Fruit fly (Drosophila melanogaster) whole organism, prepupa: ENCODE measurements around the gene CG10353.

Experiments
- Blimp-1 ChIP-seq: fragments of 200-800 bp; sonication (Bioruptor generic); optimal IDR thresholded peaks from 3 replicates; lab custom pipeline; 2017; ENCODE audit warnings: missing biosample characterization, missing genetic modification characterization, mild to moderate bottlenecking, moderate library complexity, missing genetic modification reagents
- CG10631 ChIP-seq: fragments of 200-800 bp; sonication (Bioruptor generic); optimal IDR thresholded peaks from 2 replicates; lab custom pipeline; 2016; ENCODE audit warnings: missing biosample characterization, missing genetic modification characterization
- CG10669 ChIP-seq: fragments of 200-800 bp; sonication (Bioruptor generic); optimal IDR thresholded peaks from 3 replicates; lab custom pipeline; 2018; ENCODE audit warnings: missing biosample characterization, mild to moderate bottlenecking, missing genetic modification characterization, moderate library complexity
- CG11294 ChIP-seq: fragments of 200-800 bp; sonication (Bioruptor generic); IDR thresholded peaks from 2 replicates; pipeline ENCODE4 v1.3.6; 2022; ENCODE audit warnings: missing biosample characterization, missing genetic modification characterization
- CG11762 ChIP-seq: fragments of 200-800 bp; sonication (Bioruptor generic); optimal IDR thresholded peaks from 3 replicates; lab custom pipeline; 2016; ENCODE audit warnings: missing biosample characterization, missing genetic modification characterization; ENCODE audit not compliant: insufficient read depth
- CG11902 ChIP-seq: fragments of 200-800 bp; sonication (Bioruptor generic); optimal IDR thresholded peaks from 3 replicates; lab custom pipeline; 2016; ENCODE audit warnings: missing biosample characterization, missing genetic modification characterization
- CG15336 ChIP-seq: fragments of 200-800 bp; sonication (Bioruptor generic); IDR thresholded peaks from 2 replicates; pipeline ENCODE4 v1.3.6; 2022; ENCODE audit warnings: missing biosample characterization, missing genetic modification characterization
- CG1621 ChIP-seq: fragments of 200-800 bp; sonication (Bioruptor generic); optimal IDR thresholded peaks from 3 replicates; lab custom pipeline; 2018; ENCODE audit warnings: missing biosample characterization, mild to moderate bottlenecking, missing genetic modification characterization
- CG16779 ChIP-seq: fragments of 200-800 bp; sonication (Bioruptor generic); optimal IDR thresholded peaks from 3 replicates; lab custom pipeline; 2017; ENCODE audit warnings: missing biosample characterization, mild to moderate bottlenecking, missing genetic modification characterization
- CG3032 ChIP-seq: fragments of 200-800 bp; optimal IDR thresholded peaks from 2 replicates; lab custom pipeline; 2019; ENCODE audit warnings: missing biosample characterization, mild to moderate bottlenecking, missing genetic modification characterization, moderate library complexity
- CG32006 ChIP-seq: fragments of 200-800 bp; sonication (Bioruptor generic); optimal IDR thresholded peaks from 3 replicates; lab custom pipeline; 2017; ENCODE audit warnings: missing biosample characterization, mild to moderate bottlenecking, missing genetic modification characterization
- CG34406 ChIP-seq: fragments of 200-800 bp; sonication (Bioruptor generic); optimal IDR thresholded peaks from 3 replicates; lab custom pipeline; 2016; ENCODE audit warnings: missing biosample characterization, missing genetic modification characterization
- CG3919 ChIP-seq: fragments of 200-800 bp; sonication (Bioruptor generic); optimal IDR thresholded peaks from 3 replicates; lab custom pipeline; 2016; ENCODE audit warnings: missing biosample characterization, missing genetic modification characterization
- CG4318 ChIP-seq: fragments of 200-800 bp; sonication (Bioruptor generic); optimal IDR thresholded peaks from 3 replicates; lab custom pipeline; 2017; ENCODE audit warnings: missing biosample characterization, mild to moderate bottlenecking, missing genetic modification characterization
- CG6163 ChIP-seq: fragments of 200-800 bp; sonication (Bioruptor generic); IDR thresholded peaks from 3 replicates; pipeline ENCODE4 v1.3.6; 2022; ENCODE audit warnings: missing biosample characterization, missing genetic modification characterization
- CG6276 ChIP-seq: fragments of 200-800 bp; sonication (Bioruptor generic); optimal IDR thresholded peaks from 2 replicates; lab custom pipeline; 2017; ENCODE audit warnings: missing biosample characterization, mild to moderate bottlenecking, missing genetic modification characterization
- CG6808 ChIP-seq: fragments of 200-800 bp; sonication (Bioruptor generic); optimal IDR thresholded peaks from 3 replicates; lab custom pipeline; 2017; ENCODE audit warnings: missing biosample characterization, missing genetic modification characterization, mild to moderate bottlenecking, moderate library complexity, missing genetic modification reagents
- CG6854 ChIP-seq: fragments of 200-800 bp; sonication (Bioruptor generic); optimal IDR thresholded peaks from 2 replicates; lab custom pipeline; 2017; ENCODE audit warnings: missing biosample characterization, mild to moderate bottlenecking, missing genetic modification characterization
- CG7368 ChIP-seq: fragments of 200-800 bp; sonication (Bioruptor generic); optimal IDR thresholded peaks from 3 replicates; lab custom pipeline; 2016; ENCODE audit warnings: missing biosample characterization, missing genetic modification characterization
- CG8119 ChIP-seq: fragments of 200-800 bp; sonication (Bioruptor generic); IDR thresholded peaks from 3 replicates; pipeline ENCODE4 v1.3.6; 2022; ENCODE audit warnings: missing biosample characterization, missing genetic modification characterization
- CG8319 ChIP-seq: fragments of 200-800 bp; sonication (Bioruptor generic); optimal IDR thresholded peaks from 3 replicates; lab custom pipeline; 2016; ENCODE audit warnings: missing biosample characterization, missing genetic modification characterization
- CG8632 ChIP-seq: fragments of 200-800 bp; sonication (Bioruptor generic); optimal IDR thresholded peaks from 3 replicates; lab custom pipeline; 2016; ENCODE audit warnings: missing biosample characterization, missing genetic modification characterization
- CG9139 ChIP-seq: fragments of 200-800 bp; sonication (Bioruptor generic); optimal IDR thresholded peaks from 3 replicates; lab custom pipeline; 2017; ENCODE audit warnings: missing biosample characterization, mild to moderate bottlenecking, missing genetic modification characterization
- Eip75B ChIP-seq: fragments of 200-800 bp; sonication (Bioruptor generic); optimal IDR thresholded peaks from 3 replicates; lab custom pipeline; 2016; ENCODE audit warnings: missing biosample characterization, missing genetic modification characterization
- Eip78C ChIP-seq: fragments of 200-800 bp; sonication (Bioruptor generic); peaks from one replicate; lab custom pipeline; 2016; ENCODE audit warnings: missing biosample characterization, missing genetic modification characterization
- Ets96B ChIP-seq: fragments of 200-800 bp; optimal IDR thresholded peaks from 2 replicates; lab custom pipeline; 2019; ENCODE audit warnings: missing biosample characterization, mild to moderate bottlenecking, missing genetic modification characterization, moderate library complexity
- Gug ChIP-seq: fragments of 200-800 bp; sonication (Bioruptor generic); IDR thresholded peaks from 2 replicates; pipeline ENCODE4 v1.3.6; 2022; ENCODE audit warnings: missing biosample characterization, missing genetic modification characterization
- Hr39 ChIP-seq: fragments of 200-800 bp; sonication (Bioruptor generic); optimal IDR thresholded peaks from 2 replicates; lab custom pipeline; 2016; ENCODE audit warnings: missing biosample characterization, missing genetic modification characterization
- Hr4 ChIP-seq: fragments of 200-800 bp; sonication (Bioruptor generic); optimal IDR thresholded peaks from 3 replicates; lab custom pipeline; 2016; ENCODE audit warnings: missing biosample characterization, missing genetic modification characterization
- Lpt ChIP-seq: fragments of 200-800 bp; sonication (Bioruptor generic); optimal IDR thresholded peaks from 3 replicates; lab custom pipeline; 2016; ENCODE audit warnings: missing biosample characterization, missing genetic modification characterization
- OdsH ChIP-seq: fragments of 200-800 bp; sonication (Bioruptor generic); optimal IDR thresholded peaks from 3 replicates; lab custom pipeline; 2016; ENCODE audit warnings: missing biosample characterization, missing genetic modification characterization
- Smox ChIP-seq: fragments of 200-800 bp; sonication (Bioruptor generic); optimal IDR thresholded peaks from 3 replicates; lab custom pipeline; 2016; ENCODE audit warnings: missing biosample characterization, missing genetic modification characterization
- Sox102F ChIP-seq: fragments of 200-800 bp; sonication (Bioruptor generic); optimal IDR thresholded peaks from 2 replicates; lab custom pipeline; 2016; ENCODE audit warnings: missing biosample characterization, mild to moderate bottlenecking, missing genetic modification characterization
- Sox14 ChIP-seq: fragments of 200-800 bp; sonication (Bioruptor generic); optimal IDR thresholded peaks from 3 replicates; lab custom pipeline; 2016; ENCODE audit warnings: missing biosample characterization, missing genetic modification characterization
- acj6 ChIP-seq: fragments of 200-800 bp; sonication (Bioruptor generic); optimal IDR thresholded peaks from 3 replicates; lab custom pipeline; 2016; ENCODE audit warnings: missing biosample characterization, missing genetic modification characterization
- cyc ChIP-seq: fragments of 200-800 bp; sonication (Bioruptor generic); optimal IDR thresholded peaks from 3 replicates; lab custom pipeline; 2016; ENCODE audit warnings: missing biosample characterization, missing genetic modification characterization
- dsx ChIP-seq: fragments of 200-800 bp; optimal IDR thresholded peaks from 3 replicates; lab custom pipeline; 2019; ENCODE audit warnings: missing biosample characterization, mild to moderate bottlenecking, missing genetic modification characterization, moderate library complexity; ENCODE audit not compliant: poor library complexity, severe bottlenecking
- salr ChIP-seq, 2 experiments: fragments of 200-800 bp; sonication (Bioruptor generic); optimal IDR thresholded peaks; 3 replicates each; lab custom pipeline; 2016 to 2018; ENCODE audit warnings: missing biosample characterization in 2 of 2, missing genetic modification characterization in 2 of 2, mild to moderate bottlenecking in 1 of 2
- ss ChIP-seq, 2 experiments: fragments of 200-800 bp; sonication (Bioruptor generic); optimal IDR thresholded peaks; 2 replicates in 1 of 2; 3 replicates in 1 of 2; lab custom pipeline; 2017 to 2018; ENCODE audit warnings: mild to moderate bottlenecking in 2 of 2, missing biosample characterization in 2 of 2, missing genetic modification characterization in 2 of 2, moderate library complexity in 1 of 2
- svp ChIP-seq: fragments of 200-800 bp; sonication (Bioruptor generic); peaks from one replicate; lab custom pipeline; 2016; ENCODE audit warnings: missing biosample characterization, missing genetic modification characterization
- vri ChIP-seq: fragments of 200-800 bp; sonication (Bioruptor generic); optimal IDR thresholded peaks from 3 replicates; lab custom pipeline; 2016; ENCODE audit warnings: missing biosample characterization, mild to moderate bottlenecking, missing genetic modification characterization

Gene CG10353

dm6 chrX:11882447-11882846 lies 4.5 kb downstream of the CG10353 start (continued):
- TF ChIP-seq CG3919 (GFP tag; lab: Kevin White, UChicago) (peak; percentile 42), ss (GFP tag; optimal IDR thresholded peaks at IDR 0.05; lab: Kevin White, UChicago) (no peak), Smox (GFP tag; lab: Kevin White, UChicago) (no peak), CG32006 (GFP tag; lab: Kevin White, UChicago) (peak; percentile 49), Ets96B (tag; lab: Kevin White, UChicago) (peak; percentile 16), Blimp-1 (no peak), CG11294 (GFP tag; lab: Robert Waterston, UW) (no peak), CG10631 (peak; percentile 19), CG16779 (tag; lab: Kevin White, UChicago) (no peak), CG3032 (tag; lab: Kevin White, UChicago) (peak; percentile 22), Sox14 (GFP tag; lab: Kevin White, UChicago) (no peak), CG6854 (GFP tag; lab: Kevin White, UChicago) (no peak), CG10669 (GFP tag; lab: Kevin White, UChicago) (peak; percentile 36), CG4318 (no peak), acj6 (GFP tag; lab: Kevin White, UChicago) (no peak), vri (GFP tag; lab: Kevin White, UChicago) (no peak), CG8632 (GFP tag; lab: Kevin White, UChicago) (no peak), CG6276 (GFP tag; lab: Kevin White, UChicago) (no peak), Hr39 (GFP tag; lab: Kevin White, UChicago) (no peak), CG34406 (no peak), CG15336 (GFP tag; lab: Robert Waterston, UW) (no peak), CG11762 (no peak)

- TF ChIP-seq Sox102F (GFP tag; lab: Kevin White, UChicago) (no peak), dsx (no peak), Blimp-1 (no peak), Hr4 (GFP tag; lab: Kevin White, UChicago) (no peak), CG7368 (no peak), CG8319 (GFP tag; lab: Kevin White, UChicago) (no peak), CG6276 (GFP tag; lab: Kevin White, UChicago) (peak; percentile 5), CG6808 (peak; percentile 44), CG11294 (GFP tag; lab: Robert Waterston, UW) (no peak), CG3919 (GFP tag; lab: Kevin White, UChicago) (no peak), Smox (GFP tag; lab: Kevin White, UChicago) (no peak), CG11902 (GFP tag; lab: Kevin White, UChicago) (no peak), svp (GFP tag; lab: Kevin White, UChicago) (no peak), ss (GFP tag; optimal IDR thresholded peaks at IDR 0.05; lab: Kevin White, UChicago) (peak; percentile 44 to 58), salr (GFP tag; optimal IDR thresholded peaks at IDR 0.05; lab: Kevin White, UChicago) (no peak), Eip75B (GFP tag; lab: Kevin White, UChicago) (no peak), Lpt (GFP tag; lab: Kevin White, UChicago) (no peak), OdsH (no peak), CG9139 (GFP tag; lab: Kevin White, UChicago) (no peak), Ets96B (tag; lab: Kevin White, UChicago) (no peak), CG8119 (GFP tag; lab: Robert Waterston, UW) (no peak)
These were observed 5.3 kb downstream of the CG10353 start for dm6 chrX:11881686-11882085.

- TF ChIP-seq CG6163 (0 out of 3 replicates have a peak, but pooled peaks have one; percentile 42), CG1621 (tag; lab: Kevin White, UChicago) (no peak), CG16779 (tag; lab: Kevin White, UChicago) (no peak), Eip78C (GFP tag; lab: Kevin White, UChicago) (peak; percentile 18), cyc (no peak), Gug (peak; percentile 16; the same call in 1 of the 2 replicates), CG15336 (GFP tag; lab: Robert Waterston, UW) (peak; percentile 57), Eip75B (GFP tag; lab: Kevin White, UChicago) (no peak), salr (GFP tag; optimal IDR thresholded peaks at IDR 0.05; lab: Kevin White, UChicago) (no peak), CG7368 (no peak), Smox (GFP tag; lab: Kevin White, UChicago) (no peak), CG6808 (no peak), Hr4 (GFP tag; lab: Kevin White, UChicago) (peak; percentile 12), OdsH (no peak), Lpt (GFP tag; lab: Kevin White, UChicago) (no peak), CG8119 (GFP tag; lab: Robert Waterston, UW) (peak; percentile 45)
These were observed 9.8 kb downstream of the CG10353 start, which contains the start of gene CG10352 for dm6 chrX:11877165-11877564. TSS of gene CG10352 (minus strand) at chrX:11877168.
